Fruit fly (Drosophila melanogaster): ENCODE data around the gene CG5157.

- TF ChIP-seq psq (optimal IDR thresholded peaks at IDR 0.05): no peak
- no peak for TF ChIP-seq usp (GFP tag; optimal IDR thresholded peaks at IDR 0.05)
- no peak for TF ChIP-seq EcR (GFP tag; optimal IDR thresholded peaks at IDR 0.05)
- no peak for TF ChIP-seq pan (optimal IDR thresholded peaks at IDR 0.05)
These were observed 17.9 kb upstream of the CG5157 start for dm6 chr3L:16155547-16155946.

Data from whole organism.